Worm (Caenorhabditis elegans) whole organism, L3 larva: ENCODE measurements around the gene shpk-1.

Experiments
- R02D3.7 ChIP-seq: fragments of 150-350 bp; optimal IDR thresholded peaks from 2 replicates; lab custom pipeline; 2014; ENCODE audit warnings: missing biosample characterization, missing genetic modification characterization
- ceh-16 ChIP-seq: sonication (generic microtip); optimal IDR thresholded peaks from 2 replicates; lab custom pipeline; 2017; ENCODE audit warnings: missing biosample characterization, missing genetic modification characterization
- egl-27 ChIP-seq: sonication (generic microtip); optimal IDR thresholded peaks from 4 replicates; lab custom pipeline; 2017; ENCODE audit warnings: missing biosample characterization, missing genetic modification reagents, missing genetic modification characterization
- elt-1 ChIP-seq: fragments of 150-350 bp; optimal IDR thresholded peaks from 2 replicates; lab custom pipeline; 2014; ENCODE audit warnings: missing biosample characterization, missing genetic modification characterization
- elt-3 ChIP-seq, 3 experiments: fragments of 150-350 bp in 1 of 3; sonication (generic microtip) in 2 of 3; optimal IDR thresholded peaks; 2 replicates in 2 of 3; 4 replicates in 1 of 3; lab custom pipeline; 2014 to 2017; ENCODE audit warnings: missing biosample characterization in 3 of 3, missing genetic modification characterization in 3 of 3
- nfya-1 ChIP-seq: sonication (generic microtip); optimal IDR thresholded peaks from 2 replicates; lab custom pipeline; 2017; ENCODE audit warnings: missing genetic modification characterization, mild to moderate bottlenecking, missing compliant biosample characterization, antibody characterized with exemption, moderate library complexity; ENCODE audit not compliant: insufficient read depth
- nhr-12 ChIP-seq: fragments of 150-350 bp; optimal IDR thresholded peaks from 2 replicates; lab custom pipeline; 2014; ENCODE audit warnings: missing biosample characterization, missing genetic modification characterization
- nhr-28 ChIP-seq: fragments of 150-350 bp; optimal IDR thresholded peaks from 2 replicates; lab custom pipeline; 2014; ENCODE audit warnings: missing biosample characterization, missing genetic modification characterization
- nhr-67 ChIP-seq: fragments of 150-350 bp; optimal IDR thresholded peaks from 2 replicates; lab custom pipeline; 2014; ENCODE audit warnings: missing biosample characterization, missing genetic modification characterization
- nhr-77 ChIP-seq: fragments of 150-350 bp; optimal IDR thresholded peaks from 2 replicates; lab custom pipeline; 2014; ENCODE audit warnings: missing biosample characterization, missing genetic modification characterization
- pha-4 ChIP-seq: fragments of 150-350 bp; optimal IDR thresholded peaks from 2 replicates; lab custom pipeline; 2014; ENCODE audit warnings: missing biosample characterization, missing genetic modification reagents, missing genetic modification characterization
- skn-1 ChIP-seq: fragments of 150-350 bp; optimal IDR thresholded peaks from 2 replicates; lab custom pipeline; 2014; ENCODE audit warnings: missing biosample characterization, missing genetic modification characterization
- tbx-2 ChIP-seq: sonication (generic microtip); optimal IDR thresholded peaks from 2 replicates; lab custom pipeline; 2016; ENCODE audit warnings: mild to moderate bottlenecking, missing genetic modification characterization, missing compliant biosample characterization
- unc-39 ChIP-seq: sonication (generic microtip); optimal IDR thresholded peaks from 4 replicates; lab custom pipeline; 2017; ENCODE audit warnings: missing biosample characterization, missing genetic modification characterization

DNA sequence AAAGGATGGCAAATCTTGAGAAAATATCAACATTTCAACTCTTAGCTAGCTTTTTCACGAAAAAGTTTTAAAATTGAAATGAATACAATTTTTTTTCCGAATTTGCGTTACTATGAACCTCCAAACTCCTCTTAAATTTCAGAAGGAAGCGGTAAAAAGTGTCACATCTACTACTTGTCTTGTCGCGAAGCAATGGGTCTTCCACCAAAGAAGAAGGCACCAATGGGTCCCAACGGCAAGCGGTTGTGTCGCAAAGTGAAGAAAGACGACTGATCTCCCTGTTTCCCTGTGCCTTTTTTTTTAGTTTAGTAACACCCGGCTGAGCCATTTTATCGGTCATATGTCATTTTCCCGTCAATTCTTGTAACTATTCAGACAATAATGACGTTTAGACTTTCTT, 13.2 kb downstream of the shpk-1 start:
- no peak for TF ChIP-seq tbx-2 (tag; lab: Kevin White, UChicago)
- no peak for TF ChIP-seq unc-39 (tag; lab: Kevin White, UChicago)
- TF ChIP-seq nfya-1 (tag; lab: Kevin White, UChicago), result no peak
- no peak for TF ChIP-seq pha-4 (tag; lab: Kevin White, UChicago)
- TF ChIP-seq nhr-77, result no peak
- no peak for TF ChIP-seq nhr-12 (tag; lab: Kevin White, UChicago)
- no peak for TF ChIP-seq R02D3.7 (tag; lab: Kevin White, UChicago)
- no peak for TF ChIP-seq elt-1
- no peak for TF ChIP-seq ceh-16 (tag; lab: Kevin White, UChicago)
- no peak for TF ChIP-seq nhr-28 (tag; lab: Kevin White, UChicago)
- TF ChIP-seq egl-27 (tag; lab: Kevin White, UChicago), result no peak
- no peak for TF ChIP-seq elt-3 (tag; optimal IDR thresholded peaks at IDR 0.05; lab: Kevin White, UChicago)
- no peak for TF ChIP-seq nhr-67 (tag; lab: Kevin White, UChicago)
- TF ChIP-seq skn-1, result no peak
